Worm (Caenorhabditis elegans): ENCODE data around the gene srh-268.

Gene srh-268

DNA sequence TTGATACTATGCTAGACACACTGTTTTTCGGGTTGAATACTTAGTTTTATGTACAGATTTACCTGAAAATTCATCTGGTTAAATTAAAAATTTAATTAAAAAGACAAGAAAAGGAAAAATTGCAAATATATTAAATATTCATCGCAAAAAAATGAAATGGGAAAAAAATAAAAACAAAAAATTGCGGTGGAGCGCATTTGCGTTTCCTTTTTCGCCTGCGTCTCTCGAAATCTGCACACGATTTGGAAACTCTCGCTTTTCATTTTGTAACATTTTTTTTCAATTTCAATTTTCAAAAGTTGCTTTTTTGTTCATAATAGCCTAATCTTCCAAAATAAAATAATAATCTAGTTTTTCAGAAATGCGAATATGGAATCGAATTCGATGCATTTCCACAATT is 48.5 kb downstream of the srh-268 start, which contains the start of the genes F19F10.11 and C50E3.5:
Gene F19F10.11, minus strand, starts transcription at position 68 of the 400 bp plus-strand sequence.
Gene C50E3.5, plus strand, starts transcription at position 360 of the 400 bp plus-strand sequence.
- TF ChIP-seq nhr-23 (tag; optimal IDR thresholded peaks at IDR 0.05) (peak; percentile 43), ztf-11 (tag; optimal IDR thresholded peaks at IDR 0.05) (no peak), fkh-10 (GFP tag; optimal IDR thresholded peaks at IDR 0.05) (no peak), unc-62 (GFP tag; optimal IDR thresholded peaks at IDR 0.05) (no peak), ZK546.5 (tag; optimal IDR thresholded peaks at IDR 0.05) (no peak), egl-5 (tag; optimal IDR thresholded peaks at IDR 0.05) (no peak), ceh-9 (tag; optimal IDR thresholded peaks at IDR 0.05) (no peak), sea-2 (GFP tag; optimal IDR thresholded peaks at IDR 0.05) (no peak), nhr-25 (tag; optimal IDR thresholded peaks at IDR 0.05) (no peak), egl-27 (tag; optimal IDR thresholded peaks at IDR 0.05) (no peak), skn-1 (tag; optimal IDR thresholded peaks at IDR 0.05) (no peak), daf-12 (tag; optimal IDR thresholded peaks at IDR 0.05) (no peak), mml-1 (tag; optimal IDR thresholded peaks at IDR 0.05) (no peak), nhr-77 (tag; optimal IDR thresholded peaks at IDR 0.05) (no peak), nhr-28 (tag; optimal IDR thresholded peaks at IDR 0.05) (no peak), nhr-67 (tag; optimal IDR thresholded peaks at IDR 0.05) (no peak), nhr-43 (tag; optimal IDR thresholded peaks at IDR 0.05; ENCODE audit: poor library complexity, severe bottlenecking) (peak; percentile 42), jun-1 (tag; optimal IDR thresholded peaks at IDR 0.05) (no peak), hmg-11 (tag; optimal IDR thresholded peaks at IDR 0.05) (peak; percentile 74), fkh-2 (tag; optimal IDR thresholded peaks at IDR 0.05) (no peak), R02D3.7 (tag; optimal IDR thresholded peaks at IDR 0.05) (no peak), unc-39 (tag; optimal IDR thresholded peaks at IDR 0.05) (no peak), elt-2 (tag; optimal IDR thresholded peaks at IDR 0.05) (peak; percentile 7), nhr-237 (tag; optimal IDR thresholded peaks at IDR 0.05) (no peak), ztf-4 (tag; optimal IDR thresholded peaks at IDR 0.05) (no peak), lin-39 (tag; optimal IDR thresholded peaks at IDR 0.05) (no peak), mdl-1 (tag; optimal IDR thresholded peaks at IDR 0.05) (no peak), ceh-82 (tag; optimal IDR thresholded peaks at IDR 0.05) (no peak), lsy-12 (tag; optimal IDR thresholded peaks at IDR 0.05) (no peak), ceh-16 (tag; optimal IDR thresholded peaks at IDR 0.05) (no peak), ceh-28 (tag; optimal IDR thresholded peaks at IDR 0.05) (no peak), ama-1 (optimal IDR thresholded peaks at IDR 0.05) (no peak), elt-1 (tag; optimal IDR thresholded peaks at IDR 0.05) (no peak), snpc-4 (tag; optimal IDR thresholded peaks at IDR 0.05) (peak; percentile 44), nfya-1 (tag; optimal IDR thresholded peaks at IDR 0.05; ENCODE audit: insufficient read depth) (peak; percentile 70), pqm-1 (tag; optimal IDR thresholded peaks at IDR 0.05) (no peak), nhr-76 (tag; optimal IDR thresholded peaks at IDR 0.05) (no peak), lin-15B (tag; optimal IDR thresholded peaks at IDR 0.05) (peak; percentile 70), elt-3 (tag; optimal IDR thresholded peaks at IDR 0.05) (no peak), nhr-12 (tag; optimal IDR thresholded peaks at IDR 0.05) (no peak), aly-2 (tag; optimal IDR thresholded peaks at IDR 0.05) (no peak), pha-4 (tag; optimal IDR thresholded peaks at IDR 0.05) (peak; percentile 79), nhr-11 (tag; optimal IDR thresholded peaks at IDR 0.05) (no peak), tbx-2 (tag; optimal IDR thresholded peaks at IDR 0.05) (no peak), zag-1 (tag; optimal IDR thresholded peaks at IDR 0.05) (no peak), fos-1 (tag; optimal IDR thresholded peaks at IDR 0.05) (no peak), eor-1 (tag; optimal IDR thresholded peaks at IDR 0.05) (no peak)

DNA sequence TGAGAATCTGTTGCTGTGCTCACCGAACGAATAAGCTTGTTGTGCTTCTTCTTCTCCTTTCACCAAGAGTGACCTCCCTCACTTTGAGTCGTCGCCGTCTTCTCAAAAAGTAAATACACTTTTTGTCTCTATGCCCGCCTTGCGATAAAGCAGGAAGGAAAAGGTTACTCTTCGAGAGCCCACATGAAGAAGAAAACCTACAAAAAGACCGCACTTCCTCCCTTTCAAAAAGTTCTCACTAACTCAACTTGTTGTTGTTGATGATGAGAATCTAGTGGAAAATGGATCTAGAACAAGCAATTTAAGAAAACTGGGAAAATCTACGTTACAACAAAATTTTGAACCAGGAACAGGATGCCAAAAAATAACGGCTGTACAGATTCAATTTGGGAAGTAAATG is 51.3 kb downstream of the srh-268 start, which contains the start of gene C50E3.6:
Gene C50E3.6, minus strand, starts transcription at position 101 of the 400 bp plus-strand sequence.
- no peak for TF ChIP-seq ceh-9 (tag; optimal IDR thresholded peaks at IDR 0.05)
- TF ChIP-seq fkh-10 (GFP tag; optimal IDR thresholded peaks at IDR 0.05) = no peak
- no peak for TF ChIP-seq daf-12 (tag; optimal IDR thresholded peaks at IDR 0.05)
- no peak for TF ChIP-seq nhr-12 (tag; optimal IDR thresholded peaks at IDR 0.05)
- TF ChIP-seq lin-15B (tag; optimal IDR thresholded peaks at IDR 0.05) = no peak
- no peak for TF ChIP-seq pha-4 (tag; optimal IDR thresholded peaks at IDR 0.05)
- TF ChIP-seq jun-1 (tag; optimal IDR thresholded peaks at IDR 0.05) = no peak
- no peak for TF ChIP-seq nhr-25 (tag; optimal IDR thresholded peaks at IDR 0.05)
- TF ChIP-seq ama-1 (optimal IDR thresholded peaks at IDR 0.05) = no peak
- TF ChIP-seq fkh-2 (tag; optimal IDR thresholded peaks at IDR 0.05) = no peak
- TF ChIP-seq lsy-12 (tag; optimal IDR thresholded peaks at IDR 0.05) = no peak
- TF ChIP-seq snpc-4 (tag; optimal IDR thresholded peaks at IDR 0.05) = no peak

Measured in whole organism, L3 larva.